Worm (Caenorhabditis elegans): ENCODE data around the gene clec-40.

Gene clec-40

ce11 chrV:16865404-16865803 lies 24.5 kb upstream of the clec-40 start, which contains the start of gene clec-28:
Gene clec-28, plus strand, starts transcription at chrV:16865704.
- TF ChIP-seq ceh-24 (tag; optimal IDR thresholded peaks at IDR 0.05) (no peak), fkh-6 (tag; optimal IDR thresholded peaks at IDR 0.05) (no peak), mec-3 (tag; optimal IDR thresholded peaks at IDR 0.05; ENCODE audit: borderline replicate concordance) (no peak), hlh-15 (tag; optimal IDR thresholded peaks at IDR 0.05) (no peak), pag-3 (tag; optimal IDR thresholded peaks at IDR 0.05; ENCODE audit: borderline replicate concordance) (no peak), hlh-8 (tag; optimal IDR thresholded peaks at IDR 0.05) (no peak), gmeb-2 (tag; optimal IDR thresholded peaks at IDR 0.05) (no peak), ceh-30 (tag; optimal IDR thresholded peaks at IDR 0.05) (no peak), pqm-1 (tag; optimal IDR thresholded peaks at IDR 0.05) (no peak), unc-55 (GFP tag; optimal IDR thresholded peaks at IDR 0.05) (no peak), elt-2 (tag; optimal IDR thresholded peaks at IDR 0.05) (no peak), ceh-9 (tag; optimal IDR thresholded peaks at IDR 0.05) (no peak)

DNA sequence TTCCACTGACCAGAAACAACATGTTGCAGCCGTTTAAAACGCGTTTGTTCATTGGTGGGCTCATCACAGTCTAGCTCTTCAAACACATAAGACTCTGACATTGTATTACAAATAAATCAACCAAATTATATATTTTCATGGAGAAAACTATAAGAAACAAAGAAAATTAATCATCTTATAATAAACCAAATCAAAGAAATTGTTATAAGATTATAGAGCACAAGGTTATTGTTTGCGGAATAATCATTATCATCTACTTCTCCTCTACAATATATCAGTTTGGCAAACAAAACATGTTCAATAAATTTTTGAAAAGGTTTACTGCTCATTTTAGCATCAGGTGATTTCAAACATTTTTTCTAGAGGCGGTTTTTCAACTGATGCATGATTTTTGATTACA lies 20.9 kb upstream of the clec-40 start, which contains the start of the genes clec-32 and clec-24:
clec-32 (minus strand) TSS at position 101 of the 400 bp plus-strand sequence.
clec-24 (plus strand) TSS at position 294 of the 400 bp plus-strand sequence.
- TF ChIP-seq lin-11 (tag; optimal IDR thresholded peaks at IDR 0.05): no peak
- TF ChIP-seq elt-4 (tag; optimal IDR thresholded peaks at IDR 0.05): no peak
- TF ChIP-seq ceh-22 (tag; optimal IDR thresholded peaks at IDR 0.05): no peak

DNA sequence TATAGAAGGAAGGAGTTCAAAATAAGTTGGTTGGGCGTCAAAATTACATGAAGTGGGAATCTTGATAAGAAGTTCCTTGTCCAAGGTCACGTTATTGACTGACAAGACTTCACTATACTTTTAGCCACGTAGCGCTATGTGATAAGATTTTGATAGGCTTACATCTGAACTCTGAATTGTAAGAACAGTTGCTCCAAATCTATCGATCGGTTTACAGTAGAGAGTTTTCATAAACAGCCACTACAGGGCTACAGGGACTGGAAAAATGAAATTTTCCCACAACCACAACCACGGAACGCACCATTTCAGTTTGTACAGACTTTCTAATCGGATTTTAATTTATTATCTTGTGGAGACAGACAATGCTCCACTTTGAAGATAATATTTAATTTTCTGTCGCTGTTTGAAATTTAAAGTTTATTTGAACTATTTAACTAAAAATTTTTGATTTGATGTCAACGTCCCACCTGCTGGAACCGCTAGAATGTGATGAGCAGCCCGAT lies 17.2 kb upstream of the clec-40 start, which contains the start of the genes clec-31 and clec-22:
clec-31 (minus strand) TSS at position 101 of the 503 bp plus-strand sequence.
clec-22 (plus strand) TSS at position 453 of the 503 bp plus-strand sequence.
- TF ChIP-seq ztf-16 (tag; optimal IDR thresholded peaks at IDR 0.05) (no peak), ceh-45 (GFP tag; IDR thresholded peaks at IDR 0.05) (no peak), ceh-24 (tag; optimal IDR thresholded peaks at IDR 0.05) (no peak)

ce11 chrV:16853956-16854683 lies 13.3 kb upstream of the clec-40 start, which contains the start of the genes clec-35 and clec-27:
Gene clec-35, minus strand, starts transcription at chrV:16854056.
Gene clec-27, plus strand, starts transcription at chrV:16854633.
- TF ChIP-seq Y22D7AL.16 (tag; optimal IDR thresholded peaks at IDR 0.05) (no peak), ztf-16 (tag; optimal IDR thresholded peaks at IDR 0.05) (no peak)

- TF ChIP-seq ceh-34 (tag; optimal IDR thresholded peaks at IDR 0.05) (no peak), ceh-18 (tag; optimal IDR thresholded peaks at IDR 0.05) (no peak), mec-3 (tag; optimal IDR thresholded peaks at IDR 0.05; ENCODE audit: borderline replicate concordance) (no peak), ceh-22 (tag; optimal IDR thresholded peaks at IDR 0.05) (no peak), hlh-15 (tag; optimal IDR thresholded peaks at IDR 0.05) (no peak), ref-2 (tag; optimal IDR thresholded peaks at IDR 0.05) (no peak), pha-4 (tag; optimal IDR thresholded peaks at IDR 0.05) (no peak), pax-1 (tag; optimal IDR thresholded peaks at IDR 0.05) (no peak), nhr-11 (tag; optimal IDR thresholded peaks at IDR 0.05) (no peak), unc-86 (tag; optimal IDR thresholded peaks at IDR 0.05) (no peak), pha-2 (tag; optimal IDR thresholded peaks at IDR 0.05) (no peak), ets-4 (tag; optimal IDR thresholded peaks at IDR 0.05) (no peak), ceh-48 (tag; optimal IDR thresholded peaks at IDR 0.05) (no peak), K09A11.1 (tag; optimal IDR thresholded peaks at IDR 0.05; ENCODE audit: insufficient read depth) (no peak)
These were observed 11.1 kb upstream of the clec-40 start, which contains the start of gene clec-37 for ce11 chrV:16852002-16852401. Gene clec-37, minus strand, starts transcription at chrV:16852102.

DNA sequence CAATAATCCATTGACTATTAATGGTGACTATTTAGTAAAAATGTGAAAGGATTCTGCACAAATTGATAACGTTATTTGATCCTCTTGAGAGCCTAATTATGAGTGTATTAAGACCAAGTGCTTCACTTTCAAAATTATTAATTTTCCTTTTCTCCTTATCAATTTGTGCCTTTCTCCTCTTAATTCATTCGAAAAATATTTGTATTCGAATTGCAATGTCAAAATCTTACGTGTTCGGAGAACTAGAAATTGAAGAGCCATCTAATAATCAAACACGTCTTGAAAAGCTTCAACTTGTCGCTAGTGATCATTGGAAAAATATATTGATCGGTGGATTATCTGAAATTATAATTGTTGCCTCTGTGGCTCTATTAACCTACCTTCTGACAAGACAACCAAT lies 7.6 kb upstream of the clec-40 start, which contains the start of the genes clec-36 and clec-26:
clec-36 (minus strand) TSS at position 101 of the 400 bp plus-strand sequence.
clec-26 (plus strand) TSS at position 114 of the 400 bp plus-strand sequence.
- TF ChIP-seq ttx-3 (tag; optimal IDR thresholded peaks at IDR 0.05): no peak
- no peak for TF ChIP-seq pha-2 (tag; optimal IDR thresholded peaks at IDR 0.05)
- no peak for TF ChIP-seq che-1 (tag; optimal IDR thresholded peaks at IDR 0.05)
- no peak for TF ChIP-seq fax-1 (tag; optimal IDR thresholded peaks at IDR 0.05)
- no peak for TF ChIP-seq ceh-31 (tag; optimal IDR thresholded peaks at IDR 0.05)
- no peak for TF ChIP-seq nhr-11 (tag; optimal IDR thresholded peaks at IDR 0.05)
- no peak for TF ChIP-seq F13H6.1 (tag; optimal IDR thresholded peaks at IDR 0.05)
- no peak for TF ChIP-seq ceh-45 (GFP tag; IDR thresholded peaks at IDR 0.05)
- no peak for TF ChIP-seq unc-86 (tag; optimal IDR thresholded peaks at IDR 0.05)
